Worm (Caenorhabditis elegans) whole organism, dauer: ENCODE results near the gene cth-2.

Experiments
- unc-62 ChIP-seq: sonication (generic microtip); optimal IDR thresholded peaks from 2 replicates; lab custom pipeline; 2017; ENCODE audit warnings: missing biosample characterization, missing genetic modification reagents, missing genetic modification characterization

The cth-2 gene

DNA sequence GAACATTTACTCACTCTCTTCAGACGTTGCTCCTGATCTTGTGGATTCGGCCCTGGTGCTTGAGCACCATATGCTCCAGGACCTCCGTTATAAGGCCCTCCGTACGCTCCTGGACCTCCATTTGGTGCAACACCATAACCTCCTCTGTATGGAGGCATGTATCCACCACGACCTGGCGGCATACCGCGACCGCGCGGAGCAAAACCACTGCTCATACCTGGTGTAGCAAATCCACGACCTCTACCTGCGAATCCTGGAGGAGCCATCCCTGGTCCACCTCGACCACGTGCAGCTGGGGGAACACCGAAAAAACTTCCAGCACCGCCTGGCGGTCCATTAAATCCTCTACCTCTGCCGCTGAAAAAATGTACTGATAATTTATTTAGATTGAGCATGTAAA is 8.3 kb downstream of the cth-2 start:
- no peak for TF ChIP-seq unc-62 (GFP tag; lab: Kevin White, UChicago)

DNA sequence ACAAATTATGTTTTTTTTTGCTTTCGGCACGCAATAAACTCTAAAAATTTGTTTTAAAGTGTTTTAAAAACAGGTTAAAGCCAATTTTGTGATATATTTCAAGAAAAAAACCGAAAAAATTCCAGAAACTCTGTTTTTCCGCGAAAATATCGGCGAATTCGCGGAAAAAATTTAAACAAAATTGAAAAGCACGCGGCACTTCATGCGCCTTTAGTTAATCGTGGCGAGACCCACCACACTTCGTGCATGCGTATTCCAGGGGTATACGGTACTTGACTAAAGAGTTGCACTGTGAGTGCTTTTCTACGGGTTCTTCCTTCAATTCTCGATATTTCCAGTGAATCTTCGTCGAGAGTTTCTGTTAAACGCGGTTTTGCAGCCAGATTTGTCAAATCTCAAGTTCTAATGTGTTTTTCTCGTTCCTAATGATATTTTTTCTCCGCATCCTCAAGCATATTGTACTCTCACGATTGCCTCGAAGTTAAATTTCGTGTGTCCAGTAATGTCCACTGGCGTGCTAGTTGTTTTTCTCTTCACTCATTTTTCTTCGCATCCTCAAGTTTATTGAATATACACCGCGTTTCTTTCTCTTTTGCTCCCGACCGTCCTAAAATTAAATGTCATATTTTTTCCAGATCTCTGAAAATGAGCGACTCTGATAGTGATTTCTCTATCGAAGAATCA is 20.0 kb downstream of the cth-2 start, which contains the start of gene cin-4:
Gene cin-4, plus strand, starts transcription at position 634 of the 684 bp plus-strand sequence.
- TF ChIP-seq unc-62 (GFP tag; lab: Kevin White, UChicago): no peak

DNA sequence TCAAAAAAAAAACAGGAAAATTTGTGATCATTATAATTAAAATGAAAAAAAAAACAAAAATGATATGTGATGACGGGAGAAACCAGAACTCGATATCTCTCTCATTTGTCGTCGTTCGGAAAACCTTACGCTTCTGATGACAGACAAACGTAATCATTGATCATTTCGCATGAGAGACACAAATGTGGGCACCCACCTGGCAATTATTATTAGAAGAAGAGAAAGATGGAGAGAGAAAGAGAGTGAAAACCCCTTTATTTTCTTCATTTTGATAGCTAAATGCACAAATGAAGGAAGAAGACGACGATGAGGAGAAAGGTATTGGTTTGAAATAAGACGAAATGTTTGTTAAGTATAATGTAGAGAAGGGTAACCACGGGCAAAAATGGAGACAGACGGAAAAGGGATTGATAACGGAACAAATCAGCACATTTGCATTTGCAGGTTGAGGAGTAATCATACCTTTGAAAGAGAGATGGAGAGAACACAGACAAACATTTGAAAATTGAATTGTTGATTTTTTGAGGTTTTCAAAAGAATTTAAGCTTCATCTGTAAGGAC is 26.5 kb downstream of the cth-2 start:
- TF ChIP-seq unc-62 (GFP tag; lab: Kevin White, UChicago): no peak

DNA sequence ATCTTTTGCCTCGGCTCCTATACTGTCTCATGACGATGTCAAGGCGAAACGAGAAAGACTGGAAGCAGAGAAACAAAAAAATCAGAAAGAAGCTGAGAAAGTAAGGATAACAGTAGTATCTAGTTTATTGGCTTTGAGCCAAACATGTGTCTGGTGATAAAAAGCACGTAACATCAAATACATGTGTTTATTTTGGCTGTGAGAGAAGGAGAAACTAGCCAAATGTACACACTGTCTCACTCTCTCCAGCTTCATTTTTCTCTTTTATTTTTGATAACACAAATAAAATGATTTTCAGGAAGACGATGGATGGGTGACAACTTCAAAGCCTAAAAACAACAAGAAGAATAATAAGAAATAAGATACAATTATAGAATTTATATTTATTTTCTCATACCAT is 28.2 kb downstream of the cth-2 start:
- no peak for TF ChIP-seq unc-62 (GFP tag; lab: Kevin White, UChicago)

DNA sequence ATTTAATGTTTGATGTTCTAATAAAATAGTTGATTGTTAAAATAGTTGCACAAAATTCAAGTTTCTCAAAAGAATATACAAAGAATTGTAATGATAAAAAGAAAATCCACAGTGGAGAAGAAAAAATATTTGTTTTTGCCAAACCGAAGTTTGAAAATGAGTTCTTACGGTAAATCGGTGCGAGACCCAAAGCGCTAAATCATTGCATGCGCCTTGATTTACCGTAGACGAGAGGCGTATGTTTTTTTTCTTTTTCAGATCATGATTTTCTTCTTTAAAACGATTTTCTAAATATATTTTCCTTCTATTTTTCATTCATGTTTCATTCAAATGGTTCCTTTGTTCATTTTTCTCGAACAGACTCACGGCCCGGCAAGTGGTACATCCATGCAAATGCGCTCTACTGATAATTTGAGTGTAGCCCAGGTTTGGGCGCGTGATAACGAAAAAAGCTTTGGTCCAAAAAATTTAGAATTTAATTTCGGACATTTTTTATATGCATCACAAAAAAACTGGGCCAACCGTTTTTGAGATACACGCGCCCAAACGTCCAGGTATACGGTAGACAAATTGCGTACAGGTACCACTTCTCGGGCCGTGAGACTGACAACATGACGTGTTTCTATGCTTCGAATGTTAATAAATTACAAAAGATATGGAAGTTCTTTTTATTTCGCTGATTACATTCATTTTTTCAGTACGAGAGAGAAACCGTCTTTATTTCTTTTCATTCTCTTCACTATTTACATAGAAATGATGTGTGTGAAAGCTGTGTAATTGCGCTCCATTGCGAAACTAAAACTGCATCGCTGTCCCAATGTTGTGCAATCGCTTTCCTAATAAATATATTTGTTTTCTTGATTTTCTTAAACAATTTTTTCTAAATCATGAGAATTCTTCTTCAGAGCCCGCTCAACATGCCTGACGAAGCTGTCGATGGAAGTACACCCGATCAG is 32.6 kb downstream of the cth-2 start, which contains the start of gene znf-598:
Gene znf-598, plus strand, starts transcription at position 906 of the 956 bp plus-strand sequence.
- TF ChIP-seq unc-62 (GFP tag; lab: Kevin White, UChicago): no peak

DNA sequence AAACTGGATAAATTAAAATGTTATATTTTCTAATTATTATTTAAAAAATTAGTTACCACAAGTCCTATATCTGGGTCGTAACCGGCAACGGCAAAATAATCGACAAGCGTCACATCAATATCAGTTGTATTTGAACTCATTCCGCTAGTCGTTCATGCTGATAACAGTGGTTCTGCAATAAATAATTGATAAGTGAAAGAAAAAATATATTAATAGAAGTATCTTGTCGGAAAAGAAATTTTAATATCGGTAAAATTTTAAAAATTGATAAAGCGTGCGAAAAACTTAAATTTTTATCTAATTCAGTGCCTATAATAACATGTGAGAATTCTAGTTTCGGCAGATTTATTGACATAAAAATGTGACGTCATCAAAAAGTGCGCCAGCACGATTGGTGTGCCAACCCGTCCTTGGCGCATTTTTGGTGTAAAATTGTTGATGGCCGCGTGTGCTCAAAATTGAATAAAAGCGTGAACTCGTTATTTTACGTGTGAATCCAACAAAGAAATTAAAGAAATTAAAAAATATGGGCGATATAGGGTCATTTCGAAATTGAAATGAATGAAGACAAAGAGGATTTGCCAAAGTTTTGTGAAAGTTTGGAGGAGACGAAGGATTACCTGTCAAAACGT is 35.3 kb downstream of the cth-2 start, which contains the start of the genes lst-6 and lst-5:
Gene lst-6, minus strand, starts transcription at position 140 of the 632 bp plus-strand sequence.
Gene lst-5, plus strand, starts transcription at position 544 of the 632 bp plus-strand sequence.
- no peak for TF ChIP-seq unc-62 (GFP tag; lab: Kevin White, UChicago)

DNA sequence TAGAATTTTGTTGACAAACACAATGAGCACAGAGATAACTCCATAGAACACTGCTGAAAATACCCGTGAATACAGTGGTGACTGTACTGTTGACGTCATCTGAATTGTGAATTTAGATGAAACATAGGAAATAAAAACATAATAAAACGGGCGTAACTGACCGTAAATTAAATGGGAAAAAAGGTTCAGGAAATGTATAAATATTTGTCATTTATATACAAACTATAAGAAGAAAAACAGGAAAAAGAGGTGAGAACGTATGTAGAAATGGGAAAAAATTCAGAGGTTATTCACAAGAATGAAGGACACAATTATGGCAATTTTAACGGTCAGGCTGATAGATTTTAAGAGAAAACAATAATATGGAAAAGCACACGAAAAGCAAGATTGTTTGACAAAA is 45.2 kb downstream of the cth-2 start, which contains the start of gene sqv-7:
Gene sqv-7, minus strand, starts transcription at position 101 of the 400 bp plus-strand sequence.
- no peak for TF ChIP-seq unc-62 (GFP tag; lab: Kevin White, UChicago)
